Worm (Caenorhabditis elegans): ENCODE results near the gene dph-3.

- no peak for TF ChIP-seq fkh-6 (tag; optimal IDR thresholded peaks at IDR 0.05)
- no peak for TF ChIP-seq ceh-18 (tag; optimal IDR thresholded peaks at IDR 0.05)
- TF ChIP-seq fkh-10 (GFP tag; optimal IDR thresholded peaks at IDR 0.05), result no peak
- no peak for TF ChIP-seq pqm-1 (tag; optimal IDR thresholded peaks at IDR 0.05)
- no peak for TF ChIP-seq ceh-34 (tag; optimal IDR thresholded peaks at IDR 0.05)
- TF ChIP-seq ceh-48 (tag; optimal IDR thresholded peaks at IDR 0.05), result no peak
- TF ChIP-seq che-1 (tag; optimal IDR thresholded peaks at IDR 0.05), result no peak
- no peak for TF ChIP-seq pha-2 (tag; optimal IDR thresholded peaks at IDR 0.05)
- TF ChIP-seq ceh-31 (tag; optimal IDR thresholded peaks at IDR 0.05), result no peak
- no peak for TF ChIP-seq sox-4 (tag; optimal IDR thresholded peaks at IDR 0.05)
- TF ChIP-seq eyg-1 (tag; optimal IDR thresholded peaks at IDR 0.05), result no peak
Observed at ce11 chrIV:9738194-9738593, 31.2 kb downstream of the dph-3 start, which contains the start of gene C28D4.10.
